Worm (Caenorhabditis elegans): ENCODE results near the gene ZK813.3.

Gene ZK813.3

ce11 chrX:3441539-3441938 is at the start of gene ZK813.3:
ZK813.3 (plus strand) TSS chrX:3441839.
- no peak for TF ChIP-seq aly-1 (tag; optimal IDR thresholded peaks at IDR 0.05)
- no peak for TF ChIP-seq pes-1 (GFP tag; IDR thresholded peaks at IDR 0.05)
- no peak for TF ChIP-seq tra-4 (tag; optimal IDR thresholded peaks at IDR 0.05)
- no peak for TF ChIP-seq ets-7 (tag; optimal IDR thresholded peaks at IDR 0.05)
- TF ChIP-seq hmg-4 (GFP tag; optimal IDR thresholded peaks at IDR 0.05) = no peak
- no peak for TF ChIP-seq scrt-1 (GFP tag; IDR thresholded peaks at IDR 0.05)
- TF ChIP-seq ceh-36 (tag; optimal IDR thresholded peaks at IDR 0.05) = no peak
- TF ChIP-seq B0310.2 (tag; optimal IDR thresholded peaks at IDR 0.05) = no peak
- TF ChIP-seq F13C5.2 (tag; optimal IDR thresholded peaks at IDR 0.05) = no peak
- TF ChIP-seq ceh-13 (GFP tag; optimal IDR thresholded peaks at IDR 0.05) = no peak
- no peak for TF ChIP-seq ama-1 (optimal IDR thresholded peaks at IDR 0.05)

DNA sequence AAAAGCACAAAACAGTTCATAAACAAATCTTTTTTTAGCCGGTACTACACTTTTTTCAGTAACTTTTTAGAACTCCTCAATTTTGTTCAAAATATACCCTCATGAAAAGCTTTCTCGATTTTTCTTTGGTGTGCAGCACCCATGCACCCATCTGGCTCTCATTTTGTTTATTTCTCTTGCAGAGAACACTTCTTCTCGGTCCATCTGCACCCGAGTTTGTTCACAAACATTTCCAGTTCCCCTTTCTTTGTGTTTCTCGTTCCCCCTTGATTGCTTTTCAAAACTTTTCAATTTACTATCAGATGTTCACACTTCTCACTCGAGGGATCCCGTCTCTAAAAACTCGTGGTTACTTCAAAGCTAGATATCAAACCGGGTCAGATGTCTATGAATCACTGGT is 48.1 kb upstream of the ZK813.3 start, which contains the start of gene slcf-2:
Gene slcf-2, plus strand, starts transcription at position 301 of the 400 bp plus-strand sequence.
- no peak for TF ChIP-seq ceh-36 (tag; optimal IDR thresholded peaks at IDR 0.05)
- no peak for TF ChIP-seq scrt-1 (GFP tag; IDR thresholded peaks at IDR 0.05)
- no peak for TF ChIP-seq tbx-11 (GFP tag; IDR thresholded peaks at IDR 0.05)
- no peak for TF ChIP-seq ama-1 (optimal IDR thresholded peaks at IDR 0.05)
- no peak for TF ChIP-seq aly-1 (tag; optimal IDR thresholded peaks at IDR 0.05)
- no peak for TF ChIP-seq F13C5.2 (tag; optimal IDR thresholded peaks at IDR 0.05)
- TF ChIP-seq hnd-1 (tag; optimal IDR thresholded peaks at IDR 0.05) = no peak
- no peak for TF ChIP-seq B0310.2 (tag; optimal IDR thresholded peaks at IDR 0.05)
- TF ChIP-seq hmbx-1 (tag; optimal IDR thresholded peaks at IDR 0.05) = no peak
- TF ChIP-seq ets-7 (tag; optimal IDR thresholded peaks at IDR 0.05) = no peak
- no peak for TF ChIP-seq tra-4 (tag; optimal IDR thresholded peaks at IDR 0.05)
- TF ChIP-seq hmg-4 (GFP tag; optimal IDR thresholded peaks at IDR 0.05) = no peak

DNA sequence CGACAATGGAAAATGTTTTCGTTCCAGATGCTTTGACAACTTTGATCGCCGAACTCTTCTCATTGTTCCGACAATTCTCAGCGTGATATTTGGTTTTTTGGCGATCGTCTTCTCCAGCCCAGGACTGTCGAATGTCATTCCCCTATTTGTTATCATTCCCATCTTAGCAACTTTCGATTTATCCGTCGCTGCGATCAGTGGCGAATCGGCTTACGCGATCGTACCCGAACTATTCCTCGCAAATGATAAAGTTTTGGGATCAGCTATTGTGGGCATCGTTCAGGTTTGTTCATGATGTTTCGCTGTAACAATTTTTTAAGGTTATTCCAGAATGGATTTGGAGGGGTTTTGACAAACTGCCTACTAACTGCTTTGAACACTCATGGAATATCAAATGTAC is 44.9 kb upstream of the ZK813.3 start:
- no peak for TF ChIP-seq tra-4 (tag; optimal IDR thresholded peaks at IDR 0.05)
- TF ChIP-seq tbx-11 (GFP tag; IDR thresholded peaks at IDR 0.05) = no peak
- no peak for TF ChIP-seq sea-1 (GFP tag; conservative IDR thresholded peaks at IDR 0.05)
- no peak for TF ChIP-seq ets-7 (tag; optimal IDR thresholded peaks at IDR 0.05)
- no peak for TF ChIP-seq hnd-1 (tag; optimal IDR thresholded peaks at IDR 0.05)
- no peak for TF ChIP-seq flt-1 (GFP tag; IDR thresholded peaks at IDR 0.05)
- TF ChIP-seq hmbx-1 (tag; optimal IDR thresholded peaks at IDR 0.05) = no peak
- no peak for TF ChIP-seq scrt-1 (GFP tag; IDR thresholded peaks at IDR 0.05)
- no peak for TF ChIP-seq hmg-4 (GFP tag; optimal IDR thresholded peaks at IDR 0.05)
- no peak for TF ChIP-seq aly-1 (tag; optimal IDR thresholded peaks at IDR 0.05)
- no peak for TF ChIP-seq ama-1 (optimal IDR thresholded peaks at IDR 0.05)
- no peak for TF ChIP-seq pes-1 (GFP tag; IDR thresholded peaks at IDR 0.05)
- no peak for TF ChIP-seq B0310.2 (tag; optimal IDR thresholded peaks at IDR 0.05)
- TF ChIP-seq ceh-36 (tag; optimal IDR thresholded peaks at IDR 0.05) = no peak
- no peak for TF ChIP-seq F13C5.2 (tag; optimal IDR thresholded peaks at IDR 0.05)

DNA sequence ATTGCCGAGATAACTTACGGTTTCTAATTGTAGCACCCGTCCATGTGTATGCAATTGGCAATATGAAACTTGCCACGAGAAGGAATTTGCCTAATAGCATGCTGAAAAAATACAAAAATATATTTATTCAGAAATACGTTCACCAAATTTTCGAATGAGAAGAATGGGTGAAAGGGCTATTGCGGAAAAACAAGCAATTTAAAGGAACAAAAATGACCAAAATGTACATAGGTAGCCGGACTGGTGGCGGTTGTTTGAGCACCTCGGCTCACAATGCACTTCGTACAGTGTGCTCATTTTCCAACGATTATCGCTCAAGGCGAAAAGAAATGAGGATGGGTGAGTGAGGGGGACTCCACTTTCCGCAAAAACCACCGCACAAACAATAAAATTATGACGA is 41.7 kb upstream of the ZK813.3 start, which contains the start of gene cht-1:
Gene cht-1, minus strand, starts transcription at position 101 of the 400 bp plus-strand sequence.
- no peak for TF ChIP-seq ceh-13 (GFP tag; optimal IDR thresholded peaks at IDR 0.05)
- no peak for TF ChIP-seq F13C5.2 (tag; optimal IDR thresholded peaks at IDR 0.05)
- TF ChIP-seq tbx-37 (GFP tag; conservative IDR thresholded peaks at IDR 0.05) = no peak
- no peak for TF ChIP-seq tra-4 (tag; optimal IDR thresholded peaks at IDR 0.05)
- TF ChIP-seq aly-1 (tag; optimal IDR thresholded peaks at IDR 0.05) = no peak
- TF ChIP-seq hmbx-1 (tag; optimal IDR thresholded peaks at IDR 0.05) = no peak
- TF ChIP-seq ceh-36 (tag; optimal IDR thresholded peaks at IDR 0.05) = no peak
- no peak for TF ChIP-seq tbx-11 (GFP tag; IDR thresholded peaks at IDR 0.05)
- TF ChIP-seq flt-1 (GFP tag; IDR thresholded peaks at IDR 0.05) = no peak
- TF ChIP-seq ets-7 (tag; optimal IDR thresholded peaks at IDR 0.05) = no peak
- no peak for TF ChIP-seq hmg-4 (GFP tag; optimal IDR thresholded peaks at IDR 0.05)
- no peak for TF ChIP-seq sea-1 (GFP tag; conservative IDR thresholded peaks at IDR 0.05)
- TF ChIP-seq ama-1 (optimal IDR thresholded peaks at IDR 0.05) = no peak
- TF ChIP-seq B0310.2 (tag; optimal IDR thresholded peaks at IDR 0.05) = no peak
- no peak for TF ChIP-seq pes-1 (GFP tag; IDR thresholded peaks at IDR 0.05)
- no peak for TF ChIP-seq hnd-1 (tag; optimal IDR thresholded peaks at IDR 0.05)
- no peak for TF ChIP-seq scrt-1 (GFP tag; IDR thresholded peaks at IDR 0.05)

DNA sequence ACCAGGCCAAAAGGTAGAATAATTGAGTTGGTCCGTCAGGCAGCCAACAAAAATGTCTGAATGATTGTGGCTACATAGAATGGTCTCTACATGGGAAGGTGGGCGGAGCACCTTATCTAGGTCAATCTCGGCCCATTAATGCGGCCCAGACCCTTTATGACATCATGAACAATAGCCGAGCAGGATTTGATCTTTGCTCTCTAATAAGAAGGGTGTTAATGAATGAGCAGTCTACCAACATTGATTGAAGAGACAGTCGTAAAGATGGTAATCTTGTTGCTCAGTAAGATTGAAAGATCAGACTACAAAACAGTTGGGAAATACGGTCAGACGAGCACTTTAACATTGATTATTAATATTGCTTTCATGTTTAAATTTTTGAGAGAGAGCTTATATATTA is 41.3 kb upstream of the ZK813.3 start:
- no peak for TF ChIP-seq ets-7 (tag; optimal IDR thresholded peaks at IDR 0.05)
- no peak for TF ChIP-seq aly-1 (tag; optimal IDR thresholded peaks at IDR 0.05)
- no peak for TF ChIP-seq F13C5.2 (tag; optimal IDR thresholded peaks at IDR 0.05)
- no peak for TF ChIP-seq tra-4 (tag; optimal IDR thresholded peaks at IDR 0.05)
- no peak for TF ChIP-seq ceh-13 (GFP tag; optimal IDR thresholded peaks at IDR 0.05)
- no peak for TF ChIP-seq hmbx-1 (tag; optimal IDR thresholded peaks at IDR 0.05)

ce11 chrX:3401701-3402100 is 39.9 kb upstream of the ZK813.3 start, which contains the start of gene C04F6.9:
C04F6.9 (plus strand) TSS chrX:3402001.
- TF ChIP-seq ama-1 (optimal IDR thresholded peaks at IDR 0.05) (no peak), hmbx-1 (tag; optimal IDR thresholded peaks at IDR 0.05) (no peak), ceh-13 (GFP tag; optimal IDR thresholded peaks at IDR 0.05) (no peak), hmg-4 (GFP tag; optimal IDR thresholded peaks at IDR 0.05) (no peak), aly-1 (tag; optimal IDR thresholded peaks at IDR 0.05) (no peak), ets-7 (tag; optimal IDR thresholded peaks at IDR 0.05) (no peak), tbx-11 (GFP tag; IDR thresholded peaks at IDR 0.05) (no peak), B0310.2 (tag; optimal IDR thresholded peaks at IDR 0.05) (no peak), F13C5.2 (tag; optimal IDR thresholded peaks at IDR 0.05) (no peak), sea-1 (GFP tag; conservative IDR thresholded peaks at IDR 0.05) (no peak), hnd-1 (tag; optimal IDR thresholded peaks at IDR 0.05) (no peak), ceh-36 (tag; optimal IDR thresholded peaks at IDR 0.05) (no peak), tbx-37 (GFP tag; conservative IDR thresholded peaks at IDR 0.05) (no peak)

ce11 chrX:3403195-3403594 is 38.4 kb upstream of the ZK813.3 start, which contains the start of gene vit-5:
vit-5 (plus strand) TSS chrX:3403471.
- TF ChIP-seq ceh-13 (GFP tag; optimal IDR thresholded peaks at IDR 0.05) (no peak), hmg-4 (GFP tag; optimal IDR thresholded peaks at IDR 0.05) (no peak), pes-1 (GFP tag; IDR thresholded peaks at IDR 0.05) (no peak), scrt-1 (GFP tag; IDR thresholded peaks at IDR 0.05) (no peak), hmbx-1 (tag; optimal IDR thresholded peaks at IDR 0.05) (no peak), sea-1 (GFP tag; conservative IDR thresholded peaks at IDR 0.05) (no peak), tra-4 (tag; optimal IDR thresholded peaks at IDR 0.05) (no peak), ets-7 (tag; optimal IDR thresholded peaks at IDR 0.05) (no peak), tbx-37 (GFP tag; conservative IDR thresholded peaks at IDR 0.05) (no peak), ceh-36 (tag; optimal IDR thresholded peaks at IDR 0.05) (no peak), F13C5.2 (tag; optimal IDR thresholded peaks at IDR 0.05) (no peak), hnd-1 (tag; optimal IDR thresholded peaks at IDR 0.05) (no peak), B0310.2 (tag; optimal IDR thresholded peaks at IDR 0.05) (no peak), tbx-11 (GFP tag; IDR thresholded peaks at IDR 0.05) (no peak), ama-1 (optimal IDR thresholded peaks at IDR 0.05) (no peak)

Measured in whole organism, early embryonic.